Worm (Caenorhabditis elegans): Measurements from ENCODE around the gene his-2.

The his-2 gene

ce11 chrV:16024917-16025316 lies 17.2 kb downstream of the his-2 start:
- TF ChIP-seq dao-5 (tag; optimal IDR thresholded peaks at IDR 0.05) = no peak
- no peak for TF ChIP-seq him-1 (tag; optimal IDR thresholded peaks at IDR 0.05)
- TF ChIP-seq W03F9.2 (tag; optimal IDR thresholded peaks at IDR 0.05) = no peak

ce11 chrV:16024300-16024699 lies 17.8 kb downstream of the his-2 start, which contains the start of gene T10C6.6:
TSS of gene T10C6.6 (plus strand) at chrV:16024326.
- no peak for TF ChIP-seq dao-5 (tag; optimal IDR thresholded peaks at IDR 0.05)
- TF ChIP-seq W03F9.2 (tag; optimal IDR thresholded peaks at IDR 0.05) = no peak
- no peak for TF ChIP-seq him-1 (tag; optimal IDR thresholded peaks at IDR 0.05)

DNA sequence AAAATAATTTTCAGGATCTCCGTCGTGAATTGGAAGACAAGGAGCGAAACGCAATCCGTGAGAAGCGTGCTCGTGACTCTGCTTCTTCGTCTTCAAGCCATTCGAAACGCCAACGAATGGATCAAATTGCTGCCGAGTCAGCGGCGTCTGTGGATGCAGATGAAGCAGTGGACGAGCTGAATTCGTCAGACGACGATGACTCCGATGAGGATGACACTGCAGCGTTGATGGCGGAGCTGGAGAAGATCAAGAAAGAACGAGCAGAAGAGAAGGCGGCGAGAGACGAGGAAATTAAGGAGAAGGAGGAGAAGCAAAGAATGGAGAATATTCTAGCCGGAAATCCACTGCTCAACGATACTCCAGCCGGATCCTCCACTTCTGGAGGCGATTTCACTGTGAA lies 18.5 kb downstream of the his-2 start:
- TF ChIP-seq dao-5 (tag; optimal IDR thresholded peaks at IDR 0.05) = no peak
- TF ChIP-seq him-1 (tag; optimal IDR thresholded peaks at IDR 0.05) = no peak
- TF ChIP-seq W03F9.2 (tag; optimal IDR thresholded peaks at IDR 0.05) = no peak

DNA sequence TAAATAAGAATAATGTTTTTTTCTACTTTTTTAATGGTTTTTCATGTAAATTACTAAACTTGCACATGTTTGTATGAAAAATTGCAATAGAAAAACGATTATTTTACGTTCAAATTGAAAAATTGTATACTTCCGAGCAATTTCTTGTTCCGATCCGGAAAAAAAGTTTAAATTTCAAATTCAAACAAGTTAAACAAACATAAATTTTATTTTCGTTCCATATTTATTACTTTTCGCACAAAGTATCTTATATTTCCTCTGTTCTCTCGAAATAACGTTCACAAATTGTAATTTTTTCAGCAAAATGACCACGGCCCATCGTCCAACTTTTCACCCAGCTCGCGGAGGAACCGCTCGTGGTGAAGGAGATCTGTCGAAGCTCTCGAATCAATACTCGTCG lies 19.0 kb downstream of the his-2 start, which contains the start of gene cwc-15:
Gene cwc-15 (plus strand): TSS at position 301 of the 400 bp plus-strand sequence.
- TF ChIP-seq dao-5 (tag; optimal IDR thresholded peaks at IDR 0.05) (no peak), him-1 (tag; optimal IDR thresholded peaks at IDR 0.05) (no peak), W03F9.2 (tag; optimal IDR thresholded peaks at IDR 0.05) (no peak)

- TF ChIP-seq W03F9.2 (tag; optimal IDR thresholded peaks at IDR 0.05) = no peak
- TF ChIP-seq dao-5 (tag; optimal IDR thresholded peaks at IDR 0.05) = no peak
- no peak for TF ChIP-seq him-1 (tag; optimal IDR thresholded peaks at IDR 0.05)
Observed at ce11 chrV:16022600-16022999, 19.5 kb downstream of the his-2 start.

DNA sequence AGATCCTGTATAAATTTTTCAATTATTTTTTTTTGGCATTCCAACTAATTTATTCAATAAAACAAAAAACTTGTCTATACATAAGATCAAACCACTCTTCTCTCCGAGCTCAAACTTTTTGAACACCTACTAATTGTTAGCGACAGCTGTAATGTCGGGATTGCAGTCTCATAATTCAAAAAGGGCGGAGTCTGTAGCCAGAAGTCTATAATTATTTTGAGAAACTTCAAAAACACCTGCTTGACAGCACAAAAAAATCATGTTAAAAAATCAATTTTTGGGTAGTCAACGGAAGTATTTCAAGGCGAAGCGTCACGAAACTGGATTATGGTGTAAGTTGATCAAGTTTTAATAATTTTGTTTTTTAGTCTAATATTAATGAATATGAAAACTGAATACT lies 22.0 kb downstream of the his-2 start, which contains the start of gene srx-44:
Gene srx-44 (plus strand): TSS at position 301 of the 400 bp plus-strand sequence.
- TF ChIP-seq W03F9.2 (tag; optimal IDR thresholded peaks at IDR 0.05) = no peak

DNA sequence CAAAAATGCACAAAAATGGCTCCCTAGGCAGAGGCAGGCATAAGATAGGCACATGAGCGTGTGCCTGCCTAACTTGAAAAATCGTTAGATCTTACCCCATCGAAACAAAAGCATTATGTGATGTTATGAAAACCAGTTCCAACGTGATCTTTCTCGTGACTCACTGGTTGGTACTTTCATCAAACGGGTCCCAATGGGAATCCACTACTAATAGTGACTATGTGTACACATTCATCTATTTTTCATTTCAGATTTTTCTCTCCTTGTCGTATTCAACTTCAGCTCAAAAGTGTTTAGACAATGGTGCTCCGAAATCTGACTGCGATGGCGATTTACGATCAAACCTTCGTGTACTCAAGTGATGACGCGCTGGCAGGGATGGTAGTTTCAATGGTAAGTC lies 24.4 kb downstream of the his-2 start, which contains the start of gene srx-43:
Gene srx-43 (plus strand): TSS at position 301 of the 400 bp plus-strand sequence.
- TF ChIP-seq W03F9.2 (tag; optimal IDR thresholded peaks at IDR 0.05) = no peak
- TF ChIP-seq dao-5 (tag; optimal IDR thresholded peaks at IDR 0.05) = no peak
- no peak for TF ChIP-seq him-1 (tag; optimal IDR thresholded peaks at IDR 0.05)

DNA sequence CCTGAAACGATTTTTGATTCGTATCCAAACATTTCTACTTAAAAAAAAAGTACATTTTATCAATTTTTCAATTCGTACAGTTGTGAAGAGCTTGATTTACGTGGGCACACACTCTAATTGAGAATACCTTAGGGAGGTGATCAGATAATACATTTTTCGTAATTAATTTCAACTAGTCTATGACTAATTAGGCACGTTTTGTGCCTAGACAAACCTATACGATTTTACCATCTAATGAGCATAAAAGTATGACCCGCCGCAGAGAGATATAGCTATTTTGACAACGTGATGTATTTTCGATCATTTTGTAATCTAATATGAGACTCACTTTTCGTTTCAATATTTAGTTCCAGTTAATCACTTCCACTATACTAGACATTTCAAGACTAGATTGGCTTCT lies 25.1 kb downstream of the his-2 start:
- TF ChIP-seq dao-5 (tag; optimal IDR thresholded peaks at IDR 0.05) (no peak), him-1 (tag; optimal IDR thresholded peaks at IDR 0.05) (no peak), W03F9.2 (tag; optimal IDR thresholded peaks at IDR 0.05) (no peak)

- TF ChIP-seq W03F9.2 (tag; optimal IDR thresholded peaks at IDR 0.05) = no peak
- TF ChIP-seq him-1 (tag; optimal IDR thresholded peaks at IDR 0.05) = no peak
Observed at ce11 chrV:16015652-16016051, 26.4 kb downstream of the his-2 start, which contains the start of gene str-232. TSS of gene str-232 (minus strand) at chrV:16015752.

DNA sequence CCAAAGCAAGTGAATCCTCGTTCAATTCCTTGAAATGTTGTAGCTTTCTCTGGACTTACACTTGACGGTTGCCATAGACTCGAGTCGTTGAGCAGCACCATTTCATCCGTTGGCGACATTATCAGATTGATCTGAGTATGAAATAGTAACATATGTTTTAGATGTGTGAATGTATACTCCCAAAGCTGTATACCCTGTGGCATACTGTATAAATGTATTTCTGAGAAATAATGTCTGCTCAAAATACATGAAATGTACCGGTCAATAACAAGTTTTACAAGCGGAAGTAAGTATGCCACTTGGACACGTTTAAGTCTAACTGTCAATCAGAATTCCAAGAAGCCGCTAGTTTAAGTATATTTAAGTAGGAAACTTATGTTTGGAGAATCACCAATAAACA lies 32.5 kb downstream of the his-2 start, which contains the start of gene str-233:
Gene str-233 (minus strand): TSS at position 101 of the 400 bp plus-strand sequence.
- TF ChIP-seq W03F9.2 (tag; optimal IDR thresholded peaks at IDR 0.05) (no peak), him-1 (tag; optimal IDR thresholded peaks at IDR 0.05) (no peak), dao-5 (tag; optimal IDR thresholded peaks at IDR 0.05) (no peak)

ce11 chrV:16007505-16007904 lies 34.6 kb downstream of the his-2 start, which contains the start of gene str-231:
TSS of gene str-231 (minus strand) at chrV:16007605.
- TF ChIP-seq him-1 (tag; optimal IDR thresholded peaks at IDR 0.05) = no peak
- no peak for TF ChIP-seq W03F9.2 (tag; optimal IDR thresholded peaks at IDR 0.05)
- TF ChIP-seq dao-5 (tag; optimal IDR thresholded peaks at IDR 0.05) = no peak

- no peak for TF ChIP-seq W03F9.2 (tag; optimal IDR thresholded peaks at IDR 0.05)
- TF ChIP-seq him-1 (tag; optimal IDR thresholded peaks at IDR 0.05) = no peak
- TF ChIP-seq dao-5 (tag; optimal IDR thresholded peaks at IDR 0.05) = no peak
Observed at ce11 chrV:16002288-16002687, 39.8 kb downstream of the his-2 start, which contains the start of gene nhr-63. TSS of gene nhr-63 (plus strand) at chrV:16002588.

- TF ChIP-seq W03F9.2 (tag; optimal IDR thresholded peaks at IDR 0.05) (no peak), dao-5 (tag; optimal IDR thresholded peaks at IDR 0.05) (no peak), him-1 (tag; optimal IDR thresholded peaks at IDR 0.05) (no peak)
Observed at ce11 chrV:16000433-16000832, 41.6 kb downstream of the his-2 start, which contains the start of gene nhr-50. TSS of gene nhr-50 (minus strand) at chrV:16000631.

DNA sequence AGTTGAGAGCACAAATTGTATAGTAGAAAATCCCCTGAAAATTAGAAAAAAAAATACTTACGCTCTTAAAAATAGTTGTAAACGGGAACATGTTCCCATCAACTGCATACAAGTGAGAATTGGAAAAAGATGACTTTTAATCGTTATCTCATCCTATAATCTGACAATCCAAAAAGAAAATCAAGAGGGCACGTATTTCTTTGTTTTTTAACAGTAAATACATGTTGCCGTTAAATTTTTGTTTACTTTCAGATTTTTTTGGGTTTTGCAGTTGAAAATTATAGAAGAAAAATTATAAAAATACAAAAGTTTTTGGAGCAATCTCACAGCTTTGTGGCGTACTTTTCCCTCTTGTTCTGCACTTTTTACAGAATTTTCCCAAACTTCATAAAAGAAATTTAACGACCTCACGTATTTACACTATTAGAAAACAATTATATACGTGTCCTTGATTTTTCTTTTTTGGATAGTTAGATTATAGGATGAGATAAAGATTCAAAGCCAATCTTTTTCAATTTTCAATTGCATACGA lies 45.4 kb downstream of the his-2 start, which contains the start of the genes C06C6.9 and C06C6.8:
Gene C06C6.9 (minus strand): TSS at position 101 of the 532 bp plus-strand sequence.
Gene C06C6.8 (plus strand): TSS at position 482 of the 532 bp plus-strand sequence.
- TF ChIP-seq him-1 (tag; optimal IDR thresholded peaks at IDR 0.05) = no peak
- TF ChIP-seq dao-5 (tag; optimal IDR thresholded peaks at IDR 0.05) = no peak
- no peak for TF ChIP-seq W03F9.2 (tag; optimal IDR thresholded peaks at IDR 0.05)
